Worm (Caenorhabditis elegans) whole organism, L1 larva: ENCODE measurements around the gene C36E6.8.

ENCODE experiments used
- C34B4.2 ChIP-seq: sonication (generic microtip); optimal IDR thresholded peaks from 2 replicates; lab custom pipeline; 2017; ENCODE audit warnings: mild to moderate bottlenecking, missing genetic modification characterization, missing compliant biosample characterization
- F16B12.6 ChIP-seq: fragments of 150-350 bp; optimal IDR thresholded peaks from 2 replicates; lab custom pipeline; 2014; ENCODE audit warnings: missing biosample characterization, missing genetic modification characterization
- alr-1 ChIP-seq: fragments of 200-800 bp; sonication (Bioruptor generic); optimal IDR thresholded peaks from 2 replicates; lab custom pipeline; 2018; ENCODE audit warnings: borderline replicate concordance, mild to moderate bottlenecking, missing genetic modification characterization, missing compliant biosample characterization
- aly-2 ChIP-seq: fragments of 150-350 bp; optimal IDR thresholded peaks from 2 replicates; lab custom pipeline; 2014; ENCODE audit warnings: missing biosample characterization, missing genetic modification characterization
- ama-1 ChIP-seq: fragments of 150-350 bp; optimal IDR thresholded peaks from 2 replicates; lab custom pipeline; 2014
- ceh-63 ChIP-seq: fragments of 200-800 bp; sonication (Bioruptor generic); optimal IDR thresholded peaks from 2 replicates; lab custom pipeline; 2018; ENCODE audit warnings: mild to moderate bottlenecking, missing genetic modification characterization, missing compliant biosample characterization
- ceh-8 ChIP-seq: fragments of 200-800 bp; sonication (Bioruptor generic); optimal IDR thresholded peaks from 2 replicates; lab custom pipeline; 2018; ENCODE audit warnings: mild to moderate bottlenecking, missing genetic modification characterization, moderate library complexity, missing compliant biosample characterization
- ceh-82 ChIP-seq, 3 experiments: fragments of 150-350 bp in 1 of 3; sonication (generic microtip) in 2 of 3; optimal IDR thresholded peaks; 2 replicates each; lab custom pipeline; 2014 to 2017; ENCODE audit warnings: missing biosample characterization in 3 of 3, missing genetic modification characterization in 3 of 3
- ceh-90 ChIP-seq: sonication (generic microtip); optimal IDR thresholded peaks from 2 replicates; lab custom pipeline; 2016; ENCODE audit warnings: missing genetic modification characterization, missing compliant biosample characterization
- dpl-1 ChIP-seq, 3 experiments: fragments of 150-350 bp in 2 of 3; sonication (generic microtip) in 1 of 3; optimal IDR thresholded peaks; 2 replicates each; lab custom pipeline; 2014 to 2017; ENCODE audit warnings: missing biosample characterization in 3 of 3, missing genetic modification characterization in 3 of 3, missing genetic modification reagents in 3 of 3
- efl-3 ChIP-seq: fragments of 200-800 bp; sonication (Bioruptor generic); optimal IDR thresholded peaks from 2 replicates; lab custom pipeline; 2018; ENCODE audit warnings: mild to moderate bottlenecking, missing genetic modification characterization, missing compliant biosample characterization
- egl-27 ChIP-seq, 2 experiments: fragments of 150-350 bp in 1 of 2; sonication (generic microtip); optimal IDR thresholded peaks; 3 replicates each; lab custom pipeline; 2017 to 2018; ENCODE audit warnings: missing biosample characterization in 2 of 2, missing genetic modification characterization in 2 of 2, missing genetic modification reagents in 2 of 2
- elt-2 ChIP-seq: sonication (generic microtip); optimal IDR thresholded peaks from 2 replicates; lab custom pipeline; 2016; ENCODE audit warnings: missing genetic modification characterization, mild to moderate bottlenecking, inconsistent platforms, missing compliant biosample characterization, missing genetic modification reagents
- fkh-10 ChIP-seq: sonication (generic microtip); optimal IDR thresholded peaks from 2 replicates; lab custom pipeline; 2017; ENCODE audit warnings: missing biosample characterization, missing genetic modification reagents, missing genetic modification characterization
- fkh-4 ChIP-seq: sonication (generic microtip); optimal IDR thresholded peaks from 2 replicates; lab custom pipeline; 2016; ENCODE audit warnings: missing compliant biosample characterization, missing genetic modification characterization, borderline replicate concordance
- grh-1 ChIP-seq: fragments of 200-800 bp; sonication (Bioruptor generic); IDR thresholded peaks from 2 replicates; pipeline ENCODE4 v1.3.6; 2022; ENCODE audit warnings: missing genetic modification reagents, missing genetic modification characterization, missing compliant biosample characterization
- hlh-17 ChIP-seq: fragments of 200-800 bp; sonication (Bioruptor generic); optimal IDR thresholded peaks from 2 replicates; lab custom pipeline; 2018; ENCODE audit warnings: missing genetic modification characterization, mild to moderate bottlenecking, missing compliant biosample characterization, moderate library complexity, borderline replicate concordance
- irx-1 ChIP-seq: sonication (generic microtip); optimal IDR thresholded peaks from 2 replicates; lab custom pipeline; 2016; ENCODE audit warnings: missing genetic modification characterization, missing compliant biosample characterization
- jun-1 ChIP-seq: fragments of 150-350 bp; optimal IDR thresholded peaks from 2 replicates; lab custom pipeline; 2014; ENCODE audit warnings: missing biosample characterization, missing genetic modification reagents, missing genetic modification characterization
- lin-13 ChIP-seq: fragments of 150-350 bp; optimal IDR thresholded peaks from 2 replicates; lab custom pipeline; 2014; ENCODE audit warnings: missing biosample characterization, missing genetic modification reagents, missing genetic modification characterization
- lin-14 ChIP-seq: fragments of 200-800 bp; sonication (Bioruptor generic); optimal IDR thresholded peaks from 2 replicates; lab custom pipeline; 2018; ENCODE audit warnings: mild to moderate bottlenecking, missing genetic modification characterization, moderate library complexity, missing compliant biosample characterization
- lin-15B ChIP-seq: fragments of 150-350 bp; sonication (generic microtip); optimal IDR thresholded peaks from 3 replicates; lab custom pipeline; 2014; ENCODE audit warnings: missing biosample characterization, missing genetic modification characterization
- lin-39 ChIP-seq: fragments of 150-350 bp; optimal IDR thresholded peaks from 2 replicates; lab custom pipeline; 2014; ENCODE audit warnings: missing biosample characterization, missing genetic modification reagents, missing genetic modification characterization
- lir-3 ChIP-seq: sonication (generic microtip); optimal IDR thresholded peaks from 2 replicates; lab custom pipeline; 2016; ENCODE audit warnings: mild to moderate bottlenecking, missing genetic modification characterization, moderate library complexity, missing compliant biosample characterization; ENCODE audit not compliant: poor library complexity
- lsy-2 ChIP-seq, 2 experiments: fragments of 150-350 bp; optimal IDR thresholded peaks; 2 replicates each; lab custom pipeline; 2014; ENCODE audit warnings: missing biosample characterization in 2 of 2, missing genetic modification characterization in 2 of 2
- mab-9 ChIP-seq: fragments of 200-800 bp; sonication (Bioruptor generic); IDR thresholded peaks from 2 replicates; pipeline ENCODE4 v1.3.6; 2022; ENCODE audit warnings: missing genetic modification reagents, missing genetic modification characterization, missing compliant biosample characterization
- mef-2 ChIP-seq: fragments of 150-350 bp; optimal IDR thresholded peaks from 2 replicates; lab custom pipeline; 2014; ENCODE audit warnings: missing biosample characterization, missing genetic modification characterization
- nhr-12 ChIP-seq: sonication (generic microtip); optimal IDR thresholded peaks from 2 replicates; lab custom pipeline; 2017; ENCODE audit warnings: missing biosample characterization, missing genetic modification characterization
- nhr-19 ChIP-seq: fragments of 200-800 bp; sonication (Bioruptor generic); conservative IDR thresholded peaks from 2 replicates; pipeline ENCODE4 v1.3.6; 2022; ENCODE audit warnings: missing genetic modification characterization, missing compliant biosample characterization
- nhr-28 ChIP-seq: fragments of 150-350 bp; optimal IDR thresholded peaks from 2 replicates; lab custom pipeline; 2014; ENCODE audit warnings: missing biosample characterization, missing genetic modification characterization
- nhr-47 ChIP-seq: sonication (generic microtip); optimal IDR thresholded peaks from 2 replicates; lab custom pipeline; 2016; ENCODE audit warnings: mild to moderate bottlenecking, missing genetic modification characterization, moderate library complexity, missing compliant biosample characterization
- nhr-71 ChIP-seq: sonication (generic microtip); optimal IDR thresholded peaks from 2 replicates; lab custom pipeline; 2016; ENCODE audit warnings: mild to moderate bottlenecking, missing genetic modification characterization, moderate library complexity, missing compliant biosample characterization
- nhr-77 ChIP-seq: fragments of 150-350 bp; optimal IDR thresholded peaks from 2 replicates; lab custom pipeline; 2014; ENCODE audit warnings: missing biosample characterization, missing genetic modification characterization
- pag-3 ChIP-seq: sonication (generic microtip); optimal IDR thresholded peaks from 2 replicates; lab custom pipeline; 2017; ENCODE audit warnings: missing genetic modification characterization, mild to moderate bottlenecking, missing compliant biosample characterization, antibody characterized with exemption, borderline replicate concordance; ENCODE audit not compliant: insufficient read depth
- pqm-1 ChIP-seq: sonication (generic microtip); optimal IDR thresholded peaks from 3 replicates; lab custom pipeline; 2017; ENCODE audit warnings: missing biosample characterization, missing genetic modification characterization
- rnt-1 ChIP-seq: sonication (generic microtip); optimal IDR thresholded peaks from 2 replicates; lab custom pipeline; 2016; ENCODE audit warnings: mild to moderate bottlenecking, missing genetic modification characterization, moderate library complexity, missing compliant biosample characterization
- snpc-4 ChIP-seq: fragments of 150-350 bp; optimal IDR thresholded peaks from 2 replicates; lab custom pipeline; 2014; ENCODE audit warnings: missing biosample characterization, missing genetic modification characterization
- snu-23 ChIP-seq: sonication (generic microtip); optimal IDR thresholded peaks from 2 replicates; lab custom pipeline; 2016; ENCODE audit warnings: missing genetic modification characterization, missing compliant biosample characterization
- tbx-2 ChIP-seq: sonication (generic microtip); optimal IDR thresholded peaks from 2 replicates; lab custom pipeline; 2016; ENCODE audit warnings: missing genetic modification characterization, missing compliant biosample characterization
- tlp-1 ChIP-seq: fragments of 150-350 bp; optimal IDR thresholded peaks from 2 replicates; lab custom pipeline; 2014; ENCODE audit warnings: missing biosample characterization, missing genetic modification characterization
- unc-98 ChIP-seq: fragments of 200-800 bp; sonication (Bioruptor generic); IDR thresholded peaks from 2 replicates; pipeline ENCODE4 v1.3.6; 2022; ENCODE audit warnings: missing genetic modification characterization, missing compliant biosample characterization
- vab-15 ChIP-seq: sonication (generic microtip); optimal IDR thresholded peaks from 2 replicates; lab custom pipeline; 2017; ENCODE audit warnings: missing genotype, mild to moderate bottlenecking, missing genetic modification characterization, missing compliant biosample characterization
- zag-1 ChIP-seq: fragments of 150-350 bp; optimal IDR thresholded peaks from 2 replicates; lab custom pipeline; 2014; ENCODE audit warnings: missing biosample characterization, missing genetic modification characterization
- zip-4 ChIP-seq: fragments of 200-800 bp; sonication (Bioruptor generic); optimal IDR thresholded peaks from 2 replicates; lab custom pipeline; 2018; ENCODE audit warnings: mild to moderate bottlenecking, missing genetic modification characterization, moderate library complexity, missing compliant biosample characterization
- ztf-4 ChIP-seq: fragments of 150-350 bp; optimal IDR thresholded peaks from 2 replicates; lab custom pipeline; 2014; ENCODE audit warnings: missing biosample characterization, missing genetic modification characterization

Gene C36E6.8

ce11 chrX:17475974-17476373 is 37.5 kb downstream of the C36E6.8 start (continued):
- TF ChIP-seq nhr-28 (tag; lab: Kevin White, UChicago) = no peak
- no peak for TF ChIP-seq lir-3 (tag; lab: Kevin White, UChicago)
- no peak for TF ChIP-seq efl-3 (GFP tag; lab: Kevin White, UChicago)
- no peak for TF ChIP-seq ceh-63

ce11 chrX:17478677-17479076 is 40.2 kb downstream of the C36E6.8 start:
- TF ChIP-seq elt-2 (tag; lab: Kevin White, UChicago) (peak; percentile 33), lsy-2 (tag; optimal IDR thresholded peaks at IDR 0.05; lab: Kevin White, UChicago) (no peak)

ce11 chrX:17479694-17480574 is 41.4 kb downstream of the C36E6.8 start:
- TF ChIP-seq snu-23 (GFP tag; lab: Kevin White, UChicago) (peak; percentile 95), alr-1 (tag; lab: Kevin White, UChicago) (no peak), grh-1 (peak; percentile 75), dpl-1 (GFP tag; optimal IDR thresholded peaks at IDR 0.05; lab: Kevin White, UChicago) (peak; percentile 21 to 25 (median 24)), C34B4.2 (tag; lab: Kevin White, UChicago) (peak; percentile 50), nhr-77 (tag; lab: Kevin White, UChicago) (peak; percentile 19), fkh-10 (peak; percentile 70), nhr-19 (GFP tag; lab: Robert Waterston, UW) (peak; percentile 93), rnt-1 (tag; lab: Kevin White, UChicago) (peak; percentile 77), fkh-4 (tag; lab: Kevin White, UChicago) (peak; percentile 18), zip-4 (peak; percentile 79), nhr-47 (tag; lab: Kevin White, UChicago) (peak; percentile 95), efl-3 (GFP tag; lab: Kevin White, UChicago) (peak; percentile 3), snpc-4 (peak; percentile 26), irx-1 (tag; lab: Kevin White, UChicago) (peak; percentile 87), nhr-71 (tag; lab: Kevin White, UChicago) (peak; percentile 99), ceh-82 (tag; optimal IDR thresholded peaks at IDR 0.05; lab: Kevin White, UChicago) (peak; percentile 60 to 70 (median 65)), mab-9 (GFP tag; lab: Robert Waterston, UW) (peak; percentile 75), egl-27 (tag; optimal IDR thresholded peaks at IDR 0.05; lab: Kevin White, UChicago) (peak; percentile 54 to 95), vab-15 (tag; lab: Kevin White, UChicago) (peak; percentile 48), mef-2 (tag; lab: Kevin White, UChicago) (peak; percentile 81), pqm-1 (no peak), nhr-12 (tag; lab: Kevin White, UChicago) (no peak), lin-39 (tag; lab: Kevin White, UChicago) (peak; percentile 26), zag-1 (tag; lab: Kevin White, UChicago) (no peak), hlh-17 (no peak), F16B12.6 (no peak), ztf-4 (peak; percentile 93), tlp-1 (tag; lab: Kevin White, UChicago) (no peak), aly-2 (tag; lab: Kevin White, UChicago) (no peak), tbx-2 (tag; lab: Kevin White, UChicago) (peak; percentile 95), lin-14 (peak; percentile 98), ceh-90 (no peak), lin-13 (GFP tag; lab: Kevin White, UChicago) (peak; percentile 61), lin-15B (tag; lab: Kevin White, UChicago) (no peak), pag-3 (no peak), ama-1 (lab: Kevin White, UChicago) (no peak), lsy-2 (tag; optimal IDR thresholded peaks at IDR 0.05; lab: Kevin White, UChicago) (peak; percentile 68 to 70), nhr-28 (tag; lab: Kevin White, UChicago) (no peak), jun-1 (tag; lab: Kevin White, UChicago) (peak; percentile 78), ceh-8 (GFP tag; lab: Kevin White, UChicago) (peak; percentile 71), unc-98 (peak; percentile 56; the same call in 1 of the 2 replicates)
